Fruit fly (Drosophila melanogaster) whole organism, embryonic: ENCODE results near the gene EndoGI.

Experiments
- Atf6 ChIP-seq: fragments of 200-800 bp; sonication (Bioruptor generic); IDR thresholded peaks from 2 replicates; pipeline ENCODE4 v1.3.6; 2022; ENCODE audit warnings: missing biosample characterization, missing genetic modification characterization
- CG12236 ChIP-seq: fragments of 200-800 bp; sonication (Bioruptor generic); optimal IDR thresholded peaks from 2 replicates; lab custom pipeline; 2016; ENCODE audit warnings: missing biosample characterization, missing genetic modification characterization
- CG13287 ChIP-seq: fragments of 200-800 bp; sonication (Bioruptor generic); IDR thresholded peaks from 2 replicates; pipeline ENCODE4 v1.3.6; 2022; ENCODE audit warnings: missing biosample characterization, missing genetic modification characterization; ENCODE audit not compliant: partially characterized antibody
- CG15269 ChIP-seq: fragments of 200-800 bp; sonication (Bioruptor generic); optimal IDR thresholded peaks from 2 replicates; lab custom pipeline; 2018; ENCODE audit warnings: missing biosample characterization, mild to moderate bottlenecking, missing genetic modification characterization, moderate library complexity
- CG1603 ChIP-seq: fragments of 200-800 bp; sonication (Bioruptor generic); optimal IDR thresholded peaks from 2 replicates; lab custom pipeline; 2019; ENCODE audit warnings: missing biosample characterization, mild to moderate bottlenecking, missing genetic modification characterization, moderate library complexity
- CG18599 ChIP-seq: fragments of 200-800 bp; sonication (Bioruptor generic); optimal IDR thresholded peaks from 3 replicates; lab custom pipeline; 2017; ENCODE audit warnings: missing biosample characterization, missing genetic modification characterization, mild to moderate bottlenecking, moderate library complexity, missing genetic modification reagents
- CG2129 ChIP-seq: fragments of 200-800 bp; sonication (Bioruptor generic); IDR thresholded peaks from 2 replicates; pipeline ENCODE4 v1.3.6; 2022; ENCODE audit warnings: missing biosample characterization, missing genetic modification characterization; ENCODE audit not compliant: partially characterized antibody
- CG30020 ChIP-seq: fragments of 200-800 bp; optimal IDR thresholded peaks from 2 replicates; lab custom pipeline; 2019; ENCODE audit warnings: missing biosample characterization, mild to moderate bottlenecking, missing genetic modification characterization, moderate library complexity
- CG30403 ChIP-seq: fragments of 200-800 bp; sonication (Bioruptor generic); optimal IDR thresholded peaks from 3 replicates; lab custom pipeline; 2016; ENCODE audit warnings: missing biosample characterization, missing genetic modification characterization
- CG32767 ChIP-seq: fragments of 200-800 bp; sonication (Bioruptor generic); IDR thresholded peaks from 2 replicates; pipeline ENCODE4 v1.3.6; 2022; ENCODE audit warnings: missing biosample characterization, missing genetic modification characterization
- CG4617 ChIP-seq: fragments of 200-800 bp; sonication (Bioruptor generic); optimal IDR thresholded peaks from 3 replicates; lab custom pipeline; 2016; ENCODE audit warnings: missing biosample characterization, missing genetic modification characterization, borderline replicate concordance
- CG4730 ChIP-seq: fragments of 200-800 bp; sonication (Bioruptor generic); IDR thresholded peaks from 2 replicates; pipeline ENCODE4 v1.3.6; 2022; ENCODE audit warnings: missing biosample characterization, missing genetic modification characterization
- CG5245 ChIP-seq: fragments of 200-800 bp; sonication (Bioruptor generic); optimal IDR thresholded peaks from 3 replicates; lab custom pipeline; 2016; ENCODE audit warnings: missing biosample characterization, missing genetic modification characterization
- CG6254 ChIP-seq: fragments of 200-800 bp; sonication (Bioruptor generic); optimal IDR thresholded peaks from 3 replicates; lab custom pipeline; 2017; ENCODE audit warnings: mild to moderate bottlenecking, missing biosample characterization, missing genetic modification reagents, missing genetic modification characterization
- CG9215 ChIP-seq: fragments of 200-800 bp; sonication (Bioruptor generic); IDR thresholded peaks from 2 replicates; pipeline ENCODE4 v1.3.6; 2022; ENCODE audit warnings: missing biosample characterization, missing genetic modification characterization
- CG9609 ChIP-seq: fragments of 200-800 bp; sonication (Bioruptor generic); optimal IDR thresholded peaks from 3 replicates; lab custom pipeline; 2016; ENCODE audit warnings: missing biosample characterization, missing genetic modification characterization
- CG9727 ChIP-seq: fragments of 200-800 bp; sonication (Bioruptor generic); optimal IDR thresholded peaks from 3 replicates; lab custom pipeline; 2017; ENCODE audit warnings: missing biosample characterization, mild to moderate bottlenecking, missing genetic modification characterization
- CTCF ChIP-seq: fragments of 200-800 bp; sonication (Bioruptor generic); optimal IDR thresholded peaks from 2 replicates; lab custom pipeline; 2017; ENCODE audit warnings: missing biosample characterization, mild to moderate bottlenecking, missing genetic modification characterization, moderate library complexity
- Dbx ChIP-seq: fragments of 200-800 bp; sonication (Bioruptor generic); IDR thresholded peaks from 3 replicates; pipeline ENCODE4 v1.3.6; 2022; ENCODE audit warnings: missing biosample characterization, missing genetic modification characterization
- Ets65A ChIP-seq: fragments of 200-800 bp; sonication (Bioruptor generic); peaks from one replicate; lab custom pipeline; 2016; ENCODE audit warnings: missing biosample characterization, missing genetic modification characterization
- Hmr ChIP-seq: fragments of 200-800 bp; sonication (Bioruptor generic); optimal IDR thresholded peaks from 3 replicates; lab custom pipeline; 2017; ENCODE audit warnings: mild to moderate bottlenecking, missing biosample characterization, missing genetic modification reagents, missing genetic modification characterization
- Mad ChIP-seq: fragments of 200-800 bp; sonication (Bioruptor generic); optimal IDR thresholded peaks from 2 replicates; lab custom pipeline; 2016; ENCODE audit warnings: missing biosample characterization, missing genetic modification characterization
- Mes4 ChIP-seq: fragments of 200-800 bp; sonication (Bioruptor generic); optimal IDR thresholded peaks from 2 replicates; lab custom pipeline; 2016; ENCODE audit warnings: missing biosample characterization, missing genetic modification characterization
- Pdp1 ChIP-seq, 2 experiments: fragments of 200-800 bp; sonication (Bioruptor generic); optimal IDR thresholded peaks; 3 replicates each; lab custom pipeline; 2016; ENCODE audit warnings: missing biosample characterization in 2 of 2, missing genetic modification characterization in 2 of 2, mild to moderate bottlenecking in 1 of 2, moderate library complexity in 1 of 2
- Scr ChIP-seq: fragments of 200-800 bp; sonication (Bioruptor generic); IDR thresholded peaks from 2 replicates; pipeline ENCODE4 v1.3.6; 2022; ENCODE audit warnings: missing biosample characterization, missing genetic modification characterization; ENCODE audit not compliant: partially characterized antibody
- ase ChIP-seq: fragments of 200-800 bp; sonication (Bioruptor generic); IDR thresholded peaks from 3 replicates; pipeline ENCODE4 v1.3.6; 2022; ENCODE audit warnings: missing biosample characterization, missing genetic modification characterization
- ash1 ChIP-seq: fragments of 200-800 bp; sonication (Bioruptor generic); optimal IDR thresholded peaks from 2 replicates; lab custom pipeline; 2018; ENCODE audit warnings: missing biosample characterization, mild to moderate bottlenecking, missing genetic modification characterization
- btn ChIP-seq: fragments of 200-800 bp; sonication (Bioruptor generic); optimal IDR thresholded peaks from 2 replicates; lab custom pipeline; 2016; ENCODE audit warnings: missing biosample characterization, missing genetic modification characterization
- cato ChIP-seq: fragments of 200-800 bp; sonication (Bioruptor generic); optimal IDR thresholded peaks from 2 replicates; lab custom pipeline; 2016; ENCODE audit warnings: missing biosample characterization, missing genetic modification characterization, borderline replicate concordance
- emc ChIP-seq: fragments of 200-800 bp; sonication (Bioruptor generic); optimal IDR thresholded peaks from 2 replicates; lab custom pipeline; 2016; ENCODE audit warnings: missing biosample characterization, missing genetic modification characterization
- ewg ChIP-seq: fragments of 200-800 bp; sonication (Bioruptor generic); optimal IDR thresholded peaks from 3 replicates; lab custom pipeline; 2017; ENCODE audit warnings: mild to moderate bottlenecking, missing biosample characterization, missing genetic modification reagents, missing genetic modification characterization
- exex ChIP-seq: fragments of 200-800 bp; sonication (Bioruptor generic); optimal IDR thresholded peaks from 4 replicates; lab custom pipeline; 2018; ENCODE audit warnings: missing biosample characterization, mild to moderate bottlenecking, missing genetic modification characterization, moderate library complexity
- eyg ChIP-seq: fragments of 200-800 bp; sonication (Bioruptor generic); optimal IDR thresholded peaks from 3 replicates; lab custom pipeline; 2016; ENCODE audit warnings: missing biosample characterization, missing genetic modification characterization
- gce ChIP-seq: fragments of 200-800 bp; sonication (Bioruptor generic); IDR thresholded peaks from 3 replicates; pipeline ENCODE4 v1.3.6; 2022; ENCODE audit warnings: missing biosample characterization, missing genetic modification characterization
- gem ChIP-seq: fragments of 200-800 bp; sonication (Bioruptor generic); optimal IDR thresholded peaks from 2 replicates; lab custom pipeline; 2019; ENCODE audit warnings: missing biosample characterization, mild to moderate bottlenecking, missing genetic modification characterization, moderate library complexity
- gfzf ChIP-seq: fragments of 200-800 bp; sonication (Bioruptor generic); optimal IDR thresholded peaks from 2 replicates; lab custom pipeline; 2016; ENCODE audit warnings: missing biosample characterization, mild to moderate bottlenecking, missing genetic modification characterization, moderate library complexity
- gsb ChIP-seq: fragments of 200-800 bp; sonication (Bioruptor generic); IDR thresholded peaks from 2 replicates; pipeline ENCODE4 v1.3.6; 2022; ENCODE audit warnings: missing biosample characterization, missing genetic modification characterization
- gsb-n ChIP-seq: fragments of 200-800 bp; sonication (Bioruptor generic); optimal IDR thresholded peaks from 3 replicates; lab custom pipeline; 2018; ENCODE audit warnings: missing biosample characterization, mild to moderate bottlenecking, missing genetic modification characterization
- kay ChIP-seq: fragments of 200-800 bp; sonication (Bioruptor generic); optimal IDR thresholded peaks from 2 replicates; lab custom pipeline; 2016; ENCODE audit warnings: missing biosample characterization, missing genetic modification characterization
- mld ChIP-seq: fragments of 200-800 bp; sonication (Bioruptor generic); IDR thresholded peaks from 3 replicates; pipeline ENCODE4 v1.3.6; 2022; ENCODE audit warnings: missing biosample characterization, missing genetic modification characterization; ENCODE audit not compliant: partially characterized antibody
- pfk ChIP-seq: fragments of 200-800 bp; sonication (Bioruptor generic); optimal IDR thresholded peaks from 2 replicates; lab custom pipeline; 2018; ENCODE audit warnings: missing biosample characterization, mild to moderate bottlenecking, missing genetic modification characterization, moderate library complexity
- salm ChIP-seq: fragments of 200-800 bp; sonication (Bioruptor generic); optimal IDR thresholded peaks from 2 replicates; lab custom pipeline; 2018; ENCODE audit warnings: missing biosample characterization, mild to moderate bottlenecking, missing genetic modification characterization
- sc ChIP-seq, 3 experiments: fragments of >200 bp in 2 of 3; fragments of 200-800 bp in 1 of 3; sonication (Bioruptor generic) in 1 of 3; optimal IDR thresholded peaks; 2 replicates in 2 of 3; 3 replicates in 1 of 3; lab custom pipeline; 2017; ENCODE audit warnings: mild to moderate bottlenecking in 1 of 3, missing biosample characterization in 1 of 3, missing genetic modification characterization in 1 of 3, missing genetic modification reagents in 1 of 3
- scrt ChIP-seq: fragments of 200-800 bp; sonication (Bioruptor generic); optimal IDR thresholded peaks from 2 replicates; lab custom pipeline; 2018; ENCODE audit warnings: missing biosample characterization, mild to moderate bottlenecking, missing genetic modification characterization, moderate library complexity
- sens-2 ChIP-seq: fragments of 200-800 bp; sonication (Bioruptor generic); IDR thresholded peaks from 2 replicates; pipeline ENCODE4 v1.3.6; 2022; ENCODE audit warnings: missing biosample characterization, missing genetic modification characterization
- sisA ChIP-seq: fragments of 200-800 bp; sonication (Bioruptor generic); IDR thresholded peaks from 2 replicates; pipeline ENCODE4 v1.3.6; 2022; ENCODE audit warnings: missing biosample characterization, missing genetic modification characterization
- twi ChIP-seq: fragments of 200-800 bp; optimal IDR thresholded peaks from 2 replicates; lab custom pipeline; 2019; ENCODE audit warnings: missing biosample characterization, mild to moderate bottlenecking, missing genetic modification characterization, moderate library complexity
- zen2 ChIP-seq: fragments of 200-800 bp; sonication (Bioruptor generic); IDR thresholded peaks from 3 replicates; pipeline ENCODE4 v1.3.6; 2022; ENCODE audit warnings: missing biosample characterization, missing genetic modification characterization; ENCODE audit not compliant: partially characterized antibody

EndoGI gene

dm6 chr2L:16216298-16216697 is 41.2 kb upstream of the EndoGI start:
- TF ChIP-seq Ets65A (peak; percentile 91), emc (GFP tag; lab: Kevin White, UChicago) (no peak), ash1 (GFP tag; lab: Kevin White, UChicago) (no peak)
- TF ChIP-seq, all 482 proteins: peak for 1

DNA sequence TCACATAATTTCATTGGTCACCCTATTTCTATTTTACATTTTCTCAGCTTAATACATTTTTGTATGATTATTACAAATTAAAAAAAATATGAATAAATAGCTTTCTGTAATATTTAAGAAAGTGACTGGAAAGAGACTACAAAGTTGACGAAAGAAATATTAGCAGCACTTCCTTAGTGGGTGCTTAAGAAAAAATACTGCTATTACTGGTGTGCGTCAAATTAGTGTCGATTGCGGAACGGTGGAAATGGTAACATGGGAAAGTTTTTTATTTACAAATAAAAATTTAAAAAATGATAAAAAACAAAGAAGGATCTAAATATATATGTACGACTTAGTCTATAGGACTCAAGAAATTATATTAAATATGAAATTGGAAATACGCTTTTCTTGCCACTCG is 33.5 kb upstream of the EndoGI start:
- TF ChIP-seq CTCF (GFP tag; lab: Kevin White, UChicago), result peak; percentile 82
- no peak for TF ChIP-seq sisA (GFP tag; lab: Robert Waterston, UW)
- no peak for TF ChIP-seq emc (GFP tag; lab: Kevin White, UChicago)
- TF ChIP-seq CG1603 (tag; lab: Kevin White, UChicago), result peak; percentile 48
- TF ChIP-seq Hmr (GFP tag; lab: Kevin White, UChicago), result no peak
- no peak for TF ChIP-seq gsb (GFP tag; lab: Robert Waterston, UW)
- no peak for TF ChIP-seq btn (GFP tag; lab: Kevin White, UChicago)
- TF ChIP-seq CG30020 (tag; lab: Kevin White, UChicago), result peak; percentile 66
- TF ChIP-seq eyg (GFP tag; lab: Kevin White, UChicago), result no peak
- TF ChIP-seq gce, result no peak
- no peak for TF ChIP-seq CG32767
- no peak for TF ChIP-seq salm (tag; lab: Kevin White, UChicago)
- TF ChIP-seq CG4617 (GFP tag; lab: Kevin White, UChicago), result no peak
- TF ChIP-seq CG6254 (GFP tag; lab: Kevin White, UChicago), result peak; percentile 69
- peak; percentile 45 for TF ChIP-seq pfk (GFP tag; lab: Kevin White, UChicago)

dm6 chr2L:16231265-16231664 is 26.2 kb upstream of the EndoGI start, which contains the start of gene Ca-Ma2d:
TSS of gene Ca-Ma2d (plus strand) at chr2L:16231475.
- TF ChIP-seq sc (optimal IDR thresholded peaks at IDR 0.05; lab: Kevin White, UChicago) (no peak), sc (GFP tag; optimal IDR thresholded peaks at IDR 0.05; lab: Kevin White, UChicago) (no peak), CG30403 (no peak), kay (GFP tag; lab: Kevin White, UChicago) (no peak), Atf6 (GFP tag; lab: Robert Waterston, UW) (no peak), exex (tag; lab: Kevin White, UChicago) (no peak), CG5245 (GFP tag; lab: Kevin White, UChicago) (no peak), CG9609 (GFP tag; lab: Kevin White, UChicago) (no peak), ase (GFP tag; lab: Robert Waterston, UW) (no peak), CG4730 (GFP tag; lab: Robert Waterston, UW) (no peak), gsb-n (no peak), twi (tag; lab: Kevin White, UChicago) (peak; percentile 43), Mad (no peak), CG15269 (no peak), cato (GFP tag; lab: Kevin White, UChicago) (no peak), CG32767 (no peak), zen2 (GFP tag; lab: Robert Waterston, UW) (no peak), scrt (GFP tag; lab: Kevin White, UChicago) (peak; percentile 75), CG13287 (GFP tag; lab: Robert Waterston, UW) (peak; percentile 17; the same call in 1 of the 2 replicates), CG2129 (GFP tag; lab: Robert Waterston, UW) (no peak), Mes4 (GFP tag; lab: Kevin White, UChicago) (no peak), Dbx (GFP tag; lab: Robert Waterston, UW) (0 out of 3 replicates have a peak, but pooled peaks have one; percentile 15), CG9215 (no peak), mld (GFP tag; lab: Robert Waterston, UW) (no peak), gfzf (GFP tag; lab: Kevin White, UChicago) (no peak), sens-2 (no peak), Pdp1 (GFP tag; optimal IDR thresholded peaks at IDR 0.05; lab: Kevin White, UChicago) (no peak), ewg (GFP tag; lab: Kevin White, UChicago) (peak; percentile 56), CG18599 (no peak), gem (tag; lab: Kevin White, UChicago) (no peak), Scr (GFP tag; lab: Robert Waterston, UW) (no peak), CG9727 (GFP tag; lab: Kevin White, UChicago) (no peak), CG12236 (GFP tag; lab: Kevin White, UChicago) (no peak)
